Fruit fly (Drosophila melanogaster) whole organism, embryonic: ENCODE data around the gene Mpcp2.
A peak's percentile ranks its signal among the peaks of the same experiment; 100 is the strongest.

Experiments used
- B-H1 ChIP-seq: fragments of 200-800 bp; sonication (Bioruptor generic); IDR thresholded peaks from 3 replicates; pipeline ENCODE4 v1.3.6; 2022; ENCODE audit warnings: missing biosample characterization, missing genetic modification characterization
- Bgb ChIP-seq: fragments of 200-800 bp; sonication (Bioruptor generic); IDR thresholded peaks from 2 replicates; pipeline ENCODE4 v1.3.6; 2022; ENCODE audit warnings: missing biosample characterization, missing genetic modification characterization; ENCODE audit not compliant: partially characterized antibody
- CG10366 ChIP-seq: fragments of 200-800 bp; sonication (Bioruptor generic); IDR thresholded peaks from 2 replicates; pipeline ENCODE4 v1.3.6; 2022; ENCODE audit warnings: missing biosample characterization, missing genetic modification characterization
- CG13123 ChIP-seq: fragments of 200-800 bp; sonication (Bioruptor generic); optimal IDR thresholded peaks from 2 replicates; lab custom pipeline; 2016; ENCODE audit warnings: missing biosample characterization, missing genetic modification characterization
- CG14441 ChIP-seq: fragments of 200-800 bp; sonication (Bioruptor generic); IDR thresholded peaks from 2 replicates; pipeline ENCODE4 v1.3.6; 2022; ENCODE audit warnings: missing biosample characterization, missing genetic modification characterization
- CG14965 ChIP-seq: fragments of 200-800 bp; sonication (Bioruptor generic); optimal IDR thresholded peaks from 2 replicates; lab custom pipeline; 2016; ENCODE audit warnings: missing biosample characterization, missing genetic modification characterization, borderline replicate concordance
- CG15011 ChIP-seq: fragments of 200-800 bp; sonication (Bioruptor generic); optimal IDR thresholded peaks from 3 replicates; lab custom pipeline; 2018; ENCODE audit warnings: missing biosample characterization, mild to moderate bottlenecking, missing genetic modification characterization
- CG17359 ChIP-seq: fragments of 200-800 bp; sonication (Bioruptor generic); optimal IDR thresholded peaks from 3 replicates; lab custom pipeline; 2018; ENCODE audit warnings: missing biosample characterization, mild to moderate bottlenecking, missing genetic modification characterization, moderate library complexity
- CG2199 ChIP-seq: fragments of 200-800 bp; sonication (Bioruptor generic); IDR thresholded peaks from 3 replicates; pipeline ENCODE4 v1.3.6; 2022; ENCODE audit warnings: missing biosample characterization, missing genetic modification characterization
- CG31388 ChIP-seq: fragments of 200-800 bp; sonication (Bioruptor generic); optimal IDR thresholded peaks from 2 replicates; lab custom pipeline; 2016; ENCODE audit warnings: missing biosample characterization, missing genetic modification characterization
- CG4424 ChIP-seq: fragments of 200-800 bp; sonication (Bioruptor generic); optimal IDR thresholded peaks from 3 replicates; lab custom pipeline; 2016; ENCODE audit warnings: missing biosample characterization, missing genetic modification characterization
- CG7839 ChIP-seq: fragments of 200-800 bp; sonication (Bioruptor generic); optimal IDR thresholded peaks from 3 replicates; lab custom pipeline; 2018; ENCODE audit warnings: missing biosample characterization, mild to moderate bottlenecking, missing genetic modification characterization, moderate library complexity
- CG8290 ChIP-seq, 3 experiments: fragments of 200-800 bp; sonication (Bioruptor generic); optimal IDR thresholded peaks; 2 replicates each; lab custom pipeline; 2016 to 2019; ENCODE audit warnings: missing biosample characterization in 3 of 3, missing genetic modification characterization in 3 of 3, mild to moderate bottlenecking in 2 of 3, moderate library complexity in 1 of 3
- CrebB ChIP-seq: fragments of 200-800 bp; sonication (Bioruptor generic); optimal IDR thresholded peaks from 3 replicates; lab custom pipeline; 2018; ENCODE audit warnings: missing biosample characterization, mild to moderate bottlenecking, missing genetic modification characterization
- Dp ChIP-seq: fragments of 200-800 bp; sonication (Bioruptor generic); optimal IDR thresholded peaks from 2 replicates; lab custom pipeline; 2018; ENCODE audit warnings: missing biosample characterization, mild to moderate bottlenecking, missing genetic modification characterization, moderate library complexity
- HLH54F ChIP-seq: fragments of 200-800 bp; sonication (Bioruptor generic); optimal IDR thresholded peaks from 3 replicates; lab custom pipeline; 2016; ENCODE audit warnings: missing biosample characterization, missing genetic modification characterization
- Hand ChIP-seq: fragments of 200-800 bp; sonication (Bioruptor generic); optimal IDR thresholded peaks from 2 replicates; lab custom pipeline; 2017; ENCODE audit warnings: mild to moderate bottlenecking, missing biosample characterization, missing genetic modification reagents, missing genetic modification characterization
- Kr ChIP-seq: fragments of 200-800 bp; sonication (Bioruptor generic); optimal IDR thresholded peaks from 2 replicates; lab custom pipeline; 2017; ENCODE audit warnings: missing biosample characterization, mild to moderate bottlenecking, missing genetic modification characterization
- Lhr ChIP-seq: fragments of 200-800 bp; sonication (Bioruptor generic); optimal IDR thresholded peaks from 3 replicates; lab custom pipeline; 2017; ENCODE audit warnings: mild to moderate bottlenecking, missing biosample characterization, missing genetic modification reagents, missing genetic modification characterization
- Lim3 ChIP-seq: fragments of 200-800 bp; sonication (Bioruptor generic); IDR thresholded peaks from 2 replicates; pipeline ENCODE4 v1.3.6; 2022; ENCODE audit warnings: missing biosample characterization, missing genetic modification characterization
- Med ChIP-seq: fragments of 200-800 bp; sonication (Bioruptor generic); peaks from one replicate; lab custom pipeline; 2016; ENCODE audit warnings: missing biosample characterization, missing genetic modification characterization, mild to moderate bottlenecking, inconsistent platforms, moderate library complexity
- Meics ChIP-seq: fragments of 200-800 bp; sonication (Bioruptor generic); optimal IDR thresholded peaks from 2 replicates; lab custom pipeline; 2017; ENCODE audit warnings: missing biosample characterization, mild to moderate bottlenecking, missing genetic modification characterization
- NC2β ChIP-seq: fragments of 200-800 bp; sonication (Bioruptor generic); optimal IDR thresholded peaks from 2 replicates; lab custom pipeline; 2016; ENCODE audit warnings: missing biosample characterization, missing genetic modification characterization
- Ptx1 ChIP-seq: fragments of 200-800 bp; sonication (Bioruptor generic); IDR thresholded peaks from 2 replicates; pipeline ENCODE4 v1.3.6; 2022; ENCODE audit warnings: missing biosample characterization, missing genetic modification characterization
- ato ChIP-seq: fragments of 200-800 bp; sonication (Bioruptor generic); IDR thresholded peaks from 2 replicates; pipeline ENCODE4 v1.3.6; 2022; ENCODE audit warnings: missing biosample characterization, missing genetic modification characterization; ENCODE audit not compliant: partially characterized antibody
- bbx ChIP-seq: fragments of 200-800 bp; sonication (Bioruptor generic); IDR thresholded peaks from 2 replicates; pipeline ENCODE4 v1.3.6; 2022; ENCODE audit warnings: missing biosample characterization, missing genetic modification characterization; ENCODE audit not compliant: partially characterized antibody
- chinmo ChIP-seq: fragments of 200-800 bp; sonication (Bioruptor generic); IDR thresholded peaks from 4 replicates; pipeline ENCODE4 v1.3.6; 2022; ENCODE audit warnings: missing biosample characterization, missing genetic modification characterization; ENCODE audit not compliant: partially characterized antibody
- corto ChIP-seq: fragments of 200-800 bp; sonication (Bioruptor generic); optimal IDR thresholded peaks from 2 replicates; lab custom pipeline; 2016; ENCODE audit warnings: missing biosample characterization, mild to moderate bottlenecking, missing genetic modification characterization, moderate library complexity
- disco-r ChIP-seq: fragments of 200-800 bp; sonication (Bioruptor generic); optimal IDR thresholded peaks from 2 replicates; lab custom pipeline; 2016; ENCODE audit warnings: missing biosample characterization, missing genetic modification characterization
- esg ChIP-seq: fragments of 200-800 bp; sonication (Bioruptor generic); conservative IDR thresholded peaks from 2 replicates; pipeline ENCODE4 v1.3.6; 2022; ENCODE audit warnings: missing biosample characterization, missing genetic modification characterization
- fd3F ChIP-seq: fragments of 200-800 bp; sonication (Bioruptor generic); optimal IDR thresholded peaks from 2 replicates; lab custom pipeline; 2018; ENCODE audit warnings: missing biosample characterization, mild to moderate bottlenecking, missing genetic modification characterization, moderate library complexity
- hb ChIP-seq: fragments of 200-800 bp; sonication (Bioruptor generic); IDR thresholded peaks from 3 replicates; pipeline ENCODE4 v1.3.6; 2022; ENCODE audit warnings: missing biosample characterization, missing genetic modification characterization; ENCODE audit not compliant: partially characterized antibody
- kah ChIP-seq: fragments of 200-800 bp; sonication (Bioruptor generic); optimal IDR thresholded peaks from 2 replicates; lab custom pipeline; 2018; ENCODE audit warnings: missing biosample characterization, mild to moderate bottlenecking, missing genetic modification characterization
- lbe ChIP-seq: fragments of 200-800 bp; sonication (Bioruptor generic); optimal IDR thresholded peaks from 2 replicates; lab custom pipeline; 2016; ENCODE audit warnings: missing biosample characterization, mild to moderate bottlenecking, missing genetic modification characterization
- mld ChIP-seq: fragments of 200-800 bp; sonication (Bioruptor generic); IDR thresholded peaks from 3 replicates; pipeline ENCODE4 v1.3.6; 2022; ENCODE audit warnings: missing biosample characterization, missing genetic modification characterization; ENCODE audit not compliant: partially characterized antibody
- nau ChIP-seq: fragments of 200-800 bp; sonication (Bioruptor generic); optimal IDR thresholded peaks from 3 replicates; lab custom pipeline; 2017; ENCODE audit warnings: missing biosample characterization, mild to moderate bottlenecking, missing genetic modification characterization, missing genetic modification reagents
- nerfin-1 ChIP-seq: fragments of 200-800 bp; sonication (Bioruptor generic); optimal IDR thresholded peaks from 3 replicates; lab custom pipeline; 2019; ENCODE audit warnings: missing biosample characterization, mild to moderate bottlenecking, missing genetic modification characterization, moderate library complexity
- pfk ChIP-seq: fragments of 200-800 bp; sonication (Bioruptor generic); optimal IDR thresholded peaks from 2 replicates; lab custom pipeline; 2018; ENCODE audit warnings: missing biosample characterization, mild to moderate bottlenecking, missing genetic modification characterization, moderate library complexity
- pita ChIP-seq: fragments of 200-800 bp; sonication (Bioruptor generic); optimal IDR thresholded peaks from 2 replicates; lab custom pipeline; 2017; ENCODE audit warnings: missing biosample characterization, mild to moderate bottlenecking, missing genetic modification characterization
- pros ChIP-seq: fragments of 200-800 bp; sonication (Bioruptor generic); optimal IDR thresholded peaks from 3 replicates; lab custom pipeline; 2019; ENCODE audit warnings: missing biosample characterization, mild to moderate bottlenecking, missing genetic modification characterization, moderate library complexity
- ranshi ChIP-seq: fragments of 200-800 bp; sonication (Bioruptor generic); IDR thresholded peaks from 2 replicates; pipeline ENCODE4 v1.3.6; 2022; ENCODE audit warnings: missing biosample characterization, missing genetic modification characterization
- scrt ChIP-seq: fragments of 200-800 bp; sonication (Bioruptor generic); optimal IDR thresholded peaks from 2 replicates; lab custom pipeline; 2018; ENCODE audit warnings: missing biosample characterization, mild to moderate bottlenecking, missing genetic modification characterization, moderate library complexity
- sd ChIP-seq: fragments of 200-800 bp; sonication (Bioruptor generic); optimal IDR thresholded peaks from 3 replicates; lab custom pipeline; 2018; ENCODE audit warnings: missing biosample characterization, mild to moderate bottlenecking, missing genetic modification characterization, moderate library complexity
- sisA ChIP-seq: fragments of 200-800 bp; sonication (Bioruptor generic); IDR thresholded peaks from 2 replicates; pipeline ENCODE4 v1.3.6; 2022; ENCODE audit warnings: missing biosample characterization, missing genetic modification characterization
- so ChIP-seq: fragments of 200-800 bp; sonication (Bioruptor generic); IDR thresholded peaks from 3 replicates; pipeline ENCODE4 v1.3.6; 2022; ENCODE audit warnings: missing biosample characterization, missing genetic modification characterization
- stwl ChIP-seq: fragments of 200-800 bp; sonication (Bioruptor generic); optimal IDR thresholded peaks from 3 replicates; lab custom pipeline; 2018; ENCODE audit warnings: missing biosample characterization, mild to moderate bottlenecking, missing genetic modification characterization, moderate library complexity
- vvl ChIP-seq: fragments of 200-800 bp; sonication (Bioruptor generic); IDR thresholded peaks from 2 replicates; pipeline ENCODE4 v1.3.6; 2022; ENCODE audit warnings: missing biosample characterization, missing genetic modification characterization
- yki ChIP-seq: fragments of >200 bp; optimal IDR thresholded peaks from 3 replicates; lab custom pipeline; 2018

The Mpcp2 gene

DNA sequence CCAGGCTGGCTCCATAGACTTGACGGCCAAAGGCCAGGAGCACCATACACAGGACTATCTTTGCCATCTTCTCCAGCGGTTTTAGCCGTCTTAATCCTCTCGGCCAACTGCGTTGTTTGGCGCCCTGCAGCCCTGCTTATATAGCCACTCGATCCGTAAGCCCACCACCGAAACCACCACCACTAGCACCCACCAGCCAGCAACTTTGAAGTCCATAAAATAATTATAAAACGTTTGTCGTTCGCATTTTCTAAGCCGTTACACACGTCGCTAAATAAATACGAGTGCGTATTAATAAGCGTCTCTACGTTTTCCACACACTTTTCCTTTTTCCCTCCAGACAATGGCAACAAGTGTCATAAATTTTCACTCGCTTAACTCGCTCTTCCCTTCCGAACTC lies 23.2 kb downstream of the Mpcp2 start, which contains the start of gene Lk:
Lk (minus strand) TSS at position 101 of the 400 bp plus-strand sequence.
- peak; percentile 41 for TF ChIP-seq scrt
- no peak for TF ChIP-seq bbx
- no peak for TF ChIP-seq CG4424
- no peak for TF ChIP-seq CG7839 (tag; lab: Kevin White, UChicago)
- TF ChIP-seq Med (GFP tag; lab: Kevin White, UChicago): peak; percentile 3

DNA sequence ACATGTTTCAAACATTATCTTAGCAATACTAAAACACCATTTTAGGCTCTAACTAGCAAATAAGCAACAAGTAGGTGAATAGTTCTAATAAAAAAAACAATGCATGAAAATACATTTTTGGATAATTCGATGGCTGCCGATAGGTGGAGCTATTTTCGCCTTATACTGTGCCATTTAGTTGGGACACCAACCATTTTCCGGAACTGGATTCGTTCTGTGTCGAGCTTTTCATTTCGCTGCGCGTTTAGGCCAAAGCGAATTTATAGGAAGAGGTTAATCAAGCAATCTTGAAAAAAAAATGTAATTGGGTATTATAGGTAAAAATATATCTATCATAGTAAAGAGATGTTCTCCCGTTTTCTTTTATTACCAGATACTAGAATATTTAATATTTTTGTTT lies 25.2 kb downstream of the Mpcp2 start:
- no peak for TF ChIP-seq pros (GFP tag; lab: Kevin White, UChicago)
- TF ChIP-seq CG17359: peak; percentile 46
- no peak for TF ChIP-seq pfk (GFP tag; lab: Kevin White, UChicago)
- peak; percentile 16; the same call in 1 of the 2 replicates for TF ChIP-seq Bgb
- no peak for TF ChIP-seq CG13123 (GFP tag; lab: Kevin White, UChicago)
- peak; percentile 84 for TF ChIP-seq kah (GFP tag; lab: Kevin White, UChicago)
- TF ChIP-seq Kr (GFP tag; lab: Kevin White, UChicago): peak; percentile 72
- no peak for TF ChIP-seq disco-r
- TF ChIP-seq CG8290 (GFP tag; optimal IDR thresholded peaks at IDR 0.05; lab: Kevin White, UChicago): peak; percentile 22
- TF ChIP-seq CG8290 (tag; optimal IDR thresholded peaks at IDR 0.05; lab: Kevin White, UChicago): peak in 1 of 2 experiments; percentile 53
- no peak for TF ChIP-seq lbe
- TF ChIP-seq Lim3 (GFP tag; lab: Robert Waterston, UW): no peak
- no peak for TF ChIP-seq CrebB (tag; lab: Kevin White, UChicago)
- TF ChIP-seq corto (GFP tag; lab: Kevin White, UChicago): no peak
- TF ChIP-seq fd3F: no peak
- no peak for TF ChIP-seq CG14441 (GFP tag; lab: Robert Waterston, UW)
- no peak for TF ChIP-seq yki (lab: Kevin White, UChicago)
- TF ChIP-seq NC2β: no peak
- no peak for TF ChIP-seq CG31388 (GFP tag; lab: Kevin White, UChicago)
- TF ChIP-seq Dp (GFP tag; lab: Kevin White, UChicago): peak; percentile 8
- no peak for TF ChIP-seq esg (GFP tag; lab: Robert Waterston, UW)
- TF ChIP-seq CG10366: no peak
- no peak for TF ChIP-seq B-H1 (GFP tag; lab: Robert Waterston, UW)
- TF ChIP-seq pita (GFP tag; lab: Kevin White, UChicago): peak; percentile 77
- no peak for TF ChIP-seq mld (GFP tag; lab: Robert Waterston, UW)
- TF ChIP-seq CG15011: no peak
- TF ChIP-seq CG14965 (GFP tag; lab: Kevin White, UChicago): no peak
- no peak for TF ChIP-seq Hand (GFP tag; lab: Kevin White, UChicago)
- TF ChIP-seq chinmo (GFP tag; lab: Robert Waterston, UW): no peak
- TF ChIP-seq CG2199 (GFP tag; lab: Robert Waterston, UW): peak; percentile 89
- TF ChIP-seq so (GFP tag; lab: Robert Waterston, UW): no peak
- peak; percentile 40 for TF ChIP-seq sd (tag; lab: Kevin White, UChicago)
- peak; percentile 74 for TF ChIP-seq stwl (tag; lab: Kevin White, UChicago)
- TF ChIP-seq sisA (GFP tag; lab: Robert Waterston, UW): no peak
- TF ChIP-seq ato: no peak
- peak; percentile 92 for TF ChIP-seq scrt
- no peak; the same call in 1 of the 2 replicates for TF ChIP-seq vvl (GFP tag; lab: Robert Waterston, UW)
- TF ChIP-seq Meics (GFP tag; lab: Kevin White, UChicago): no peak
- no peak for TF ChIP-seq ranshi (GFP tag; lab: Robert Waterston, UW)
- TF ChIP-seq Ptx1 (GFP tag; lab: Robert Waterston, UW): no peak
- no peak for TF ChIP-seq nau
- peak; percentile 15 for TF ChIP-seq Lhr (GFP tag; lab: Kevin White, UChicago)
- TF ChIP-seq HLH54F (GFP tag; lab: Kevin White, UChicago): no peak
- no peak for TF ChIP-seq hb (GFP tag; lab: Robert Waterston, UW)
- peak; percentile 69 for TF ChIP-seq Med (GFP tag; lab: Kevin White, UChicago)
- no peak for TF ChIP-seq nerfin-1
